Worm (Caenorhabditis elegans): ENCODE data around the gene mfsd-11.

Gene mfsd-11

DNA sequence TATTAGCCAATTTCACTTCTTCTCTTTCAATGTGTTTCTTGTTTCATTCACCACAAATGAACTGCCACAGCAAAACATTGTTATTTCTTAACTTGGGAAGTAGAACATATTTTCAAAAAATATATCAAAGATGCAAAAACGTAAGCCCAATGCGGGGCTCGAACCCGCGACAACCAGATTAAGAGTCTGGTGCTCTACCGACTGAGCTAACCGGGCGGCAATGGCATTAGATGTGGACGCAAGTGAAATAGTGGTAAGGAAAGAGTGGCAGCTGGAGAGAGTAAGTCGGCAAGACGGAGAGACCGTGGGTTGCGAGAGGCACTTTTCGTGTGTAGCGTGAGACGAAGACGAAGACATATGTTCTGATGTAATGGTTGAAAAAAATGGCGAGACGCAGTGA lies 47.9 kb downstream of the mfsd-11 start (continued):
- TF ChIP-seq R02D3.7 (tag; optimal IDR thresholded peaks at IDR 0.05) (no peak), egl-27 (tag; optimal IDR thresholded peaks at IDR 0.05) (peak; percentile 66), peb-1 (tag; optimal IDR thresholded peaks at IDR 0.05) (no peak), crh-2 (tag; optimal IDR thresholded peaks at IDR 0.05) (peak; percentile 72), nhr-6 (tag; optimal IDR thresholded peaks at IDR 0.05) (no peak), elt-1 (tag; optimal IDR thresholded peaks at IDR 0.05) (no peak), unc-39 (tag; optimal IDR thresholded peaks at IDR 0.05) (no peak), nhr-11 (tag; optimal IDR thresholded peaks at IDR 0.05) (peak; percentile 65), gmeb-1 (tag; optimal IDR thresholded peaks at IDR 0.05) (no peak), unc-62 (GFP tag; optimal IDR thresholded peaks at IDR 0.05) (no peak), nhr-77 (tag; optimal IDR thresholded peaks at IDR 0.05) (no peak), ztf-11 (tag; optimal IDR thresholded peaks at IDR 0.05) (no peak), aly-2 (tag; optimal IDR thresholded peaks at IDR 0.05) (no peak), blmp-1 (tag; optimal IDR thresholded peaks at IDR 0.05; ENCODE audit: insufficient read depth) (no peak), fos-1 (tag; optimal IDR thresholded peaks at IDR 0.05) (peak; percentile 66), nhr-237 (tag; optimal IDR thresholded peaks at IDR 0.05) (no peak)

DNA sequence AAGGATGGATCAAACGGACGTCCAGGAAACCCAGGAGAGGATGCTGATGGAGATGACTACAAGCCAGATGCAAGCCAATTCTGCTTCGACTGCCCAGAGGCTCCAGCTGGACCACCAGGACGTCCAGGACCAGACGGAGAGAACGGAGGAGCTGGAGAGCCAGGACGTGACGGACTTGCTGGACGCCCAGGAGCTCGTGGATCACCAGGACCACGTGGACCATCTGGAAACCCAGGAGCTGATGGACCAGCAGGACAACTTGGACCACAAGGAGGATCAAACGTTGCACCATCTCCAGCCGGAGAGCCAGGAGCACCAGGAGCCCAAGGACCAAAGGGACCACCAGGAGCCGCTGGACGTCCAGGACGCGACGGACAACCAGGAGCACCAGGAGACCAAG lies 48.4 kb downstream of the mfsd-11 start:
- TF ChIP-seq lin-39 (tag; optimal IDR thresholded peaks at IDR 0.05) (no peak), nhr-77 (tag; optimal IDR thresholded peaks at IDR 0.05) (no peak), aly-2 (tag; optimal IDR thresholded peaks at IDR 0.05) (no peak), lsy-2 (tag; optimal IDR thresholded peaks at IDR 0.05) (no peak), nhr-12 (tag; optimal IDR thresholded peaks at IDR 0.05) (no peak), peb-1 (tag; optimal IDR thresholded peaks at IDR 0.05) (no peak), ama-1 (optimal IDR thresholded peaks at IDR 0.05) (no peak), ceh-82 (tag; optimal IDR thresholded peaks at IDR 0.05) (no peak), lin-13 (GFP tag; optimal IDR thresholded peaks at IDR 0.05) (no peak), mab-5 (tag; optimal IDR thresholded peaks at IDR 0.05) (no peak), unc-55 (GFP tag; optimal IDR thresholded peaks at IDR 0.05) (no peak), alr-1 (tag; optimal IDR thresholded peaks at IDR 0.05) (no peak), egl-27 (tag; optimal IDR thresholded peaks at IDR 0.05) (no peak), F13H6.1 (tag; optimal IDR thresholded peaks at IDR 0.05) (no peak), Y55F3AM.14 (GFP tag; optimal IDR thresholded peaks at IDR 0.05) (no peak)

DNA sequence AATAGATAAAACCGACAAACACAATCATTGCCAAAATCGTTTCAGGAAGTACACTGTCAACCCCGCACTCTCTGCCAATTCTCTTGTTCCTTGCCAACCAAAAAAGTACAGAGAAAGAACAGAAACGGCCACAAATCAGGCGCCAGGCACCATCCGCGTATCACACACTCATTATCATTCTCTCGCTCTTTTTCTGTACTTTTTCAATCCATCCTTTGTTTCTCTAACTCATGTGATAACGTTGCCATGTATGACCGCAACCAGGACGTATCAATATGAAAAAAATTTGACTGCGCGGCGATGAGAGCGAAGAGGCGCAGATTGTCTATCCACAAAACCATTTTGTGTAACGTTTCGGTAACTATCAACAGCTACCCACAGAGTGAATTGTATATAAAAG lies 49.3 kb downstream of the mfsd-11 start, which contains the start of gene col-181:
TSS of gene col-181 (plus strand) at position 301 of the 400 bp plus-strand sequence.
- TF ChIP-seq zag-1 (tag; optimal IDR thresholded peaks at IDR 0.05) (no peak), ztf-1 (GFP tag; conservative IDR thresholded peaks at IDR 0.05) (no peak), Y55F3AM.14 (GFP tag; optimal IDR thresholded peaks at IDR 0.05) (no peak), nhr-10 (tag; optimal IDR thresholded peaks at IDR 0.05) (no peak), ztf-4 (tag; optimal IDR thresholded peaks at IDR 0.05) (no peak), peb-1 (tag; optimal IDR thresholded peaks at IDR 0.05) (no peak), nhr-23 (tag; optimal IDR thresholded peaks at IDR 0.05) (no peak), nhr-25 (tag; optimal IDR thresholded peaks at IDR 0.05) (no peak), nhr-129 (tag; optimal IDR thresholded peaks at IDR 0.05) (no peak), lin-11 (tag; optimal IDR thresholded peaks at IDR 0.05) (no peak), lsy-2 (tag; optimal IDR thresholded peaks at IDR 0.05) (no peak), nhr-6 (tag; optimal IDR thresholded peaks at IDR 0.05) (no peak), blmp-1 (tag; optimal IDR thresholded peaks at IDR 0.05; ENCODE audit: insufficient read depth) (no peak), ztf-11 (tag; optimal IDR thresholded peaks at IDR 0.05) (no peak), snpc-4 (tag; optimal IDR thresholded peaks at IDR 0.05) (no peak), nhr-21 (tag; optimal IDR thresholded peaks at IDR 0.05) (no peak)

DNA sequence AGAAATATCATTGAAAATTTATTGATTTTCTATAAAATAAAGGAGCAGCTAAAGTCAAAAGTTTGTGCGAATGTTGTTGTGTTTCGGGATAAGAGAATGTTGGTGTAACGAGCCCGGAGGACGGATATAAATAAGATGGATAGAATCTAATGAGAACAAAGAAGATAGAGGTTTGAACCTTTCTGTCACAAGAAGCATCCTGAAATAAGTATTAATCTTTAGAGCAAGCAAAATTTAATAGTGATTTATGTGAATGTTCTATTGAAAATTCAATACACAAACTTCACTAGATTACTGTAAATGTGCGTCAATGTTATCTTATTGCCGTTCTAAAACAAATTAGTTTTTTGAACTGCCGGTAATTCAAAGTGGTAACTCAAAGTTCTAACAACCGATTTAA lies 50.2 kb downstream of the mfsd-11 start, which contains the start of gene W03G11.3:
TSS of gene W03G11.3 (minus strand) at position 101 of the 400 bp plus-strand sequence.
- TF ChIP-seq gmeb-1 (tag; optimal IDR thresholded peaks at IDR 0.05) (no peak), nhr-6 (tag; optimal IDR thresholded peaks at IDR 0.05) (no peak), aly-2 (tag; optimal IDR thresholded peaks at IDR 0.05) (no peak), ZK546.5 (tag; optimal IDR thresholded peaks at IDR 0.05) (no peak), lin-39 (tag; optimal IDR thresholded peaks at IDR 0.05) (no peak), nhr-237 (tag; optimal IDR thresholded peaks at IDR 0.05) (no peak), ceh-16 (tag; optimal IDR thresholded peaks at IDR 0.05) (no peak), snpc-4 (tag; optimal IDR thresholded peaks at IDR 0.05) (no peak), Y55F3AM.14 (GFP tag; optimal IDR thresholded peaks at IDR 0.05) (no peak), ztf-11 (tag; optimal IDR thresholded peaks at IDR 0.05) (no peak), peb-1 (tag; optimal IDR thresholded peaks at IDR 0.05) (no peak), mab-5 (tag; optimal IDR thresholded peaks at IDR 0.05) (no peak), nhr-11 (tag; optimal IDR thresholded peaks at IDR 0.05) (no peak), sma-9 (GFP tag; optimal IDR thresholded peaks at IDR 0.05) (no peak), sma-9 (tag; optimal IDR thresholded peaks at IDR 0.05) (no peak), crh-2 (tag; optimal IDR thresholded peaks at IDR 0.05) (no peak), unc-62 (GFP tag; optimal IDR thresholded peaks at IDR 0.05) (no peak), elt-1 (tag; optimal IDR thresholded peaks at IDR 0.05) (no peak), sma-3 (GFP tag; optimal IDR thresholded peaks at IDR 0.05) (no peak), nhr-10 (tag; optimal IDR thresholded peaks at IDR 0.05) (no peak)

Data from whole organism, L2 larva.